Fruit fly (Drosophila melanogaster): ENCODE measurements around the gene CG3437.
A peak's percentile ranks its signal among the peaks of the same experiment; 100 is the strongest.

CG3437 gene

DNA sequence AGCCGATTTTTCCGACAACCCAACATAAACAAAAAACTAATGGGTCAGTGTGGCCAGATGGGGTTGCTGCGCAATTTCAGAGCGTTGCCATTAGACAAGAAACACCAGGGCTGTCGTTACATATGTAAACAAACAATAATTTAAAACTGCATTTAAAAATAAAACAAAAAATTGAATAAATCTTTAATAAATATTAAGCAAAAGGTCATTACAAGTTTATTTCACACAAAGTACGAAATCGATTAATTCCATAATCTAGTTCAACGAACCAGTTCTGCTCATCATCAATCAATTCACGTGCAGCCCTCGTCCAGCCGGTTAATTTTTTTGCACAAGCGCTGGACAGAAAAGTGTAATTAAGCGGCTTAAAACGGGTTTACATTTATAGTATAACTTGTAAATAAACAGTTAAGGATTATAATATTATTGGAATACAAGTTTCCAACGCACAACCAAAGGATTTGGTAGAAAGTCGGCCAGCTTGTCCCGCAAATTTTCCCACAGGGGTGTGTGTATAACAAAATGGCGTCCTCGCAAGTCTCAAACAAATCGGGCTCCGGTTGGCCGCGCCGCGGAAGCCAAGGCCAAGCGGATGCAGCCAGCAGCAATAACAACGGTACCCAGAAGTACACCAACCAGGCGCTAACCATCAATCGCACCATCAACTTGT lies 46.6 kb downstream of the CG3437 start, which contains the start of the genes CG4022 and Cpsf5 (continued):
- peak; percentile 66 for TF ChIP-seq lbe (GFP tag; optimal IDR thresholded peaks at IDR 0.05)
- TF ChIP-seq CHES-1-like (GFP tag; optimal IDR thresholded peaks at IDR 0.05) = peak; percentile 60
- TF ChIP-seq Sin3A (optimal IDR thresholded peaks at IDR 0.05) = peak; percentile 77
- peak; percentile 85 for TF ChIP-seq CG15696 (tag; optimal IDR thresholded peaks at IDR 0.05)
- peak; percentile 13 for TF ChIP-seq CG31365 (tag; optimal IDR thresholded peaks at IDR 0.05)
- peak; percentile 3 for TF ChIP-seq CG8944 (GFP tag; optimal IDR thresholded peaks at IDR 0.05)
- peak; percentile 25; the same call in 1 of the 2 replicates for TF ChIP-seq Ravus (GFP tag; IDR thresholded peaks at IDR 0.05)
- peak; percentile 81 for TF ChIP-seq CG10267 (tag; optimal IDR thresholded peaks at IDR 0.05)
- no peak for TF ChIP-seq wek (GFP tag; optimal IDR thresholded peaks at IDR 0.05)
- no peak for TF ChIP-seq CG6813 (GFP tag; optimal IDR thresholded peaks at IDR 0.05)
- no peak for TF ChIP-seq fd102C (GFP tag; optimal IDR thresholded peaks at IDR 0.05)
- TF ChIP-seq CG7271 (tag; optimal IDR thresholded peaks at IDR 0.05) = peak; percentile 67
- peak; percentile 68 for TF ChIP-seq CG3407 (GFP tag; optimal IDR thresholded peaks at IDR 0.05)
- peak; percentile 21 for TF ChIP-seq da (GFP tag; optimal IDR thresholded peaks at IDR 0.05)
- peak in 1 of 3 experiments; percentile 73 for TF ChIP-seq Stat92E (GFP tag; optimal IDR thresholded peaks at IDR 0.05)
- no peak for TF ChIP-seq tll (GFP tag; optimal IDR thresholded peaks at IDR 0.05)
- no peak for TF ChIP-seq Kr (GFP tag; optimal IDR thresholded peaks at IDR 0.05)
- TF ChIP-seq Scr (GFP tag; IDR thresholded peaks at IDR 0.05; ENCODE audit: partially characterized antibody) = peak; percentile 41; the same call in 1 of the 2 replicates
- TF ChIP-seq CG33557 (GFP tag; optimal IDR thresholded peaks at IDR 0.05) = peak; percentile 86
- peak; percentile 78 for TF ChIP-seq stc (GFP tag; IDR thresholded peaks at IDR 0.05)
- TF ChIP-seq CkIIα-i1 (GFP tag; IDR thresholded peaks at IDR 0.05) = no peak
- TF ChIP-seq CG11093 (GFP tag; IDR thresholded peaks at IDR 0.05) = peak; percentile 76; the same call in 2 of the 3 replicates
- peak; percentile 70 for TF ChIP-seq CG10959 (GFP tag; IDR thresholded peaks at IDR 0.05)
- TF ChIP-seq yki (optimal IDR thresholded peaks at IDR 0.05) = no peak
- TF ChIP-seq CG34422 (GFP tag; IDR thresholded peaks at IDR 0.05) = peak; percentile 80
- no peak for TF ChIP-seq Atf-2 (GFP tag; optimal IDR thresholded peaks at IDR 0.05)
- peak; percentile 44 for TF ChIP-seq Myb (GFP tag; optimal IDR thresholded peaks at IDR 0.05)
- TF ChIP-seq gt (GFP tag; IDR thresholded peaks at IDR 0.05) = peak; percentile 40; the same call in 1 of the 2 replicates
- peak; percentile 79 for TF ChIP-seq E2f1 (GFP tag; IDR thresholded peaks at IDR 0.05)
- TF ChIP-seq CG5953 (GFP tag; IDR thresholded peaks at IDR 0.05) = peak; percentile 1; the same call in 1 of the 2 replicates
- TF ChIP-seq grn (GFP tag; optimal IDR thresholded peaks at IDR 0.05) = peak; percentile 35
- peak; percentile 47 for TF ChIP-seq CG2875 (GFP tag; optimal IDR thresholded peaks at IDR 0.05)
- peak; percentile 6 for TF ChIP-seq CG3995 (GFP tag; optimal IDR thresholded peaks at IDR 0.05)
- 0 out of 4 replicates have a peak, but pooled peaks have one; percentile 26 for TF ChIP-seq chinmo (GFP tag; IDR thresholded peaks at IDR 0.05; ENCODE audit: partially characterized antibody)
- peak; percentile 71 for TF ChIP-seq CG10147 (GFP tag; optimal IDR thresholded peaks at IDR 0.05)
- no peak for TF ChIP-seq hth (optimal IDR thresholded peaks at IDR 0.05)
- TF ChIP-seq kni (GFP tag; optimal IDR thresholded peaks at IDR 0.05) = peak; percentile 93
- TF ChIP-seq slbo (GFP tag; IDR thresholded peaks at IDR 0.05) = peak; percentile 90
- TF ChIP-seq bowl (GFP tag; IDR thresholded peaks at IDR 0.05) = 0 out of 2 replicates have a peak, but pooled peaks have one; percentile 13
- peak; percentile 91 for TF ChIP-seq CoRest (tag; optimal IDR thresholded peaks at IDR 0.05)
- no peak for TF ChIP-seq crc (GFP tag; optimal IDR thresholded peaks at IDR 0.05)
- TF ChIP-seq Mrtf (GFP tag; IDR thresholded peaks at IDR 0.05) = peak; percentile 40; the same call in 1 of the 3 replicates
- peak; percentile 81 for TF ChIP-seq tap (tag; optimal IDR thresholded peaks at IDR 0.05)
- peak; percentile 86 for TF ChIP-seq tgo (GFP tag; IDR thresholded peaks at IDR 0.05)
- peak; percentile 85 for TF ChIP-seq CG2678 (tag; optimal IDR thresholded peaks at IDR 0.05)
- TF ChIP-seq sd (tag; optimal IDR thresholded peaks at IDR 0.05) = peak; percentile 47
- peak; percentile 84 for TF ChIP-seq MBD-R2 (GFP tag; IDR thresholded peaks at IDR 0.05)
- TF ChIP-seq CG3838 (GFP tag; optimal IDR thresholded peaks at IDR 0.05) = peak; percentile 74
- TF ChIP-seq sens-2 (GFP tag; IDR thresholded peaks at IDR 0.05) = 0 out of 2 replicates have a peak, but pooled peaks have one; percentile 29
